Worm (Caenorhabditis elegans): Measurements from ENCODE around the gene lin-1.

- TF ChIP-seq fkh-3 (tag; optimal IDR thresholded peaks at IDR 0.05) (no peak), F39B2.1 (GFP tag; IDR thresholded peaks at IDR 0.05) (no peak), aptf-3 (GFP tag; IDR thresholded peaks at IDR 0.05) (no peak), tlf-1 (GFP tag; optimal IDR thresholded peaks at IDR 0.05) (no peak), lin-35 (GFP tag; optimal IDR thresholded peaks at IDR 0.05) (no peak), F57C9.4 (tag; optimal IDR thresholded peaks at IDR 0.05) (no peak)
Observed at ce11 chrIV:2315545-2315995, 15.5 kb upstream of the lin-1 start, which contains the start of gene vha-3.

Data from whole organism, young adult.